Fruit fly (Drosophila melanogaster) whole organism, prepupa: ENCODE measurements around the gene eIF3h.

ENCODE experiments used
- CG10669 ChIP-seq: fragments of 200-800 bp; sonication (Bioruptor generic); optimal IDR thresholded peaks from 3 replicates; lab custom pipeline; 2018; ENCODE audit warnings: missing biosample characterization, mild to moderate bottlenecking, missing genetic modification characterization, moderate library complexity
- CG11294 ChIP-seq: fragments of 200-800 bp; sonication (Bioruptor generic); IDR thresholded peaks from 2 replicates; pipeline ENCODE4 v1.3.6; 2022; ENCODE audit warnings: missing biosample characterization, missing genetic modification characterization
- CG11762 ChIP-seq: fragments of 200-800 bp; sonication (Bioruptor generic); optimal IDR thresholded peaks from 3 replicates; lab custom pipeline; 2016; ENCODE audit warnings: missing biosample characterization, missing genetic modification characterization; ENCODE audit not compliant: insufficient read depth
- CG11902 ChIP-seq: fragments of 200-800 bp; sonication (Bioruptor generic); optimal IDR thresholded peaks from 3 replicates; lab custom pipeline; 2016; ENCODE audit warnings: missing biosample characterization, missing genetic modification characterization
- CG15336 ChIP-seq: fragments of 200-800 bp; sonication (Bioruptor generic); IDR thresholded peaks from 2 replicates; pipeline ENCODE4 v1.3.6; 2022; ENCODE audit warnings: missing biosample characterization, missing genetic modification characterization
- CG1621 ChIP-seq: fragments of 200-800 bp; sonication (Bioruptor generic); optimal IDR thresholded peaks from 3 replicates; lab custom pipeline; 2018; ENCODE audit warnings: missing biosample characterization, mild to moderate bottlenecking, missing genetic modification characterization
- CG16779 ChIP-seq: fragments of 200-800 bp; sonication (Bioruptor generic); optimal IDR thresholded peaks from 3 replicates; lab custom pipeline; 2017; ENCODE audit warnings: missing biosample characterization, mild to moderate bottlenecking, missing genetic modification characterization
- CG3032 ChIP-seq: fragments of 200-800 bp; optimal IDR thresholded peaks from 2 replicates; lab custom pipeline; 2019; ENCODE audit warnings: missing biosample characterization, mild to moderate bottlenecking, missing genetic modification characterization, moderate library complexity
- CG31627 ChIP-seq: fragments of 200-800 bp; sonication (Bioruptor generic); optimal IDR thresholded peaks from 3 replicates; lab custom pipeline; 2016; ENCODE audit warnings: missing biosample characterization, missing genetic modification characterization
- CG32006 ChIP-seq: fragments of 200-800 bp; sonication (Bioruptor generic); optimal IDR thresholded peaks from 3 replicates; lab custom pipeline; 2017; ENCODE audit warnings: missing biosample characterization, mild to moderate bottlenecking, missing genetic modification characterization
- CG34406 ChIP-seq: fragments of 200-800 bp; sonication (Bioruptor generic); optimal IDR thresholded peaks from 3 replicates; lab custom pipeline; 2016; ENCODE audit warnings: missing biosample characterization, missing genetic modification characterization
- CG3919 ChIP-seq: fragments of 200-800 bp; sonication (Bioruptor generic); optimal IDR thresholded peaks from 3 replicates; lab custom pipeline; 2016; ENCODE audit warnings: missing biosample characterization, missing genetic modification characterization
- CG4318 ChIP-seq: fragments of 200-800 bp; sonication (Bioruptor generic); optimal IDR thresholded peaks from 3 replicates; lab custom pipeline; 2017; ENCODE audit warnings: missing biosample characterization, mild to moderate bottlenecking, missing genetic modification characterization
- CG6163 ChIP-seq: fragments of 200-800 bp; sonication (Bioruptor generic); IDR thresholded peaks from 3 replicates; pipeline ENCODE4 v1.3.6; 2022; ENCODE audit warnings: missing biosample characterization, missing genetic modification characterization
- CG6792 ChIP-seq: fragments of 200-800 bp; sonication (Bioruptor generic); optimal IDR thresholded peaks from 3 replicates; lab custom pipeline; 2016; ENCODE audit warnings: missing biosample characterization, missing genetic modification characterization
- CG6854 ChIP-seq: fragments of 200-800 bp; sonication (Bioruptor generic); optimal IDR thresholded peaks from 2 replicates; lab custom pipeline; 2017; ENCODE audit warnings: missing biosample characterization, mild to moderate bottlenecking, missing genetic modification characterization
- CG7368 ChIP-seq: fragments of 200-800 bp; sonication (Bioruptor generic); optimal IDR thresholded peaks from 3 replicates; lab custom pipeline; 2016; ENCODE audit warnings: missing biosample characterization, missing genetic modification characterization
- CG8119 ChIP-seq: fragments of 200-800 bp; sonication (Bioruptor generic); IDR thresholded peaks from 3 replicates; pipeline ENCODE4 v1.3.6; 2022; ENCODE audit warnings: missing biosample characterization, missing genetic modification characterization
- CG8632 ChIP-seq: fragments of 200-800 bp; sonication (Bioruptor generic); optimal IDR thresholded peaks from 3 replicates; lab custom pipeline; 2016; ENCODE audit warnings: missing biosample characterization, missing genetic modification characterization
- CG9139 ChIP-seq: fragments of 200-800 bp; sonication (Bioruptor generic); optimal IDR thresholded peaks from 3 replicates; lab custom pipeline; 2017; ENCODE audit warnings: missing biosample characterization, mild to moderate bottlenecking, missing genetic modification characterization
- Eip75B ChIP-seq: fragments of 200-800 bp; sonication (Bioruptor generic); optimal IDR thresholded peaks from 3 replicates; lab custom pipeline; 2016; ENCODE audit warnings: missing biosample characterization, missing genetic modification characterization
- Eip78C ChIP-seq: fragments of 200-800 bp; sonication (Bioruptor generic); peaks from one replicate; lab custom pipeline; 2016; ENCODE audit warnings: missing biosample characterization, missing genetic modification characterization
- Eip93F ChIP-seq: fragments of 200-800 bp; sonication (Bioruptor generic); optimal IDR thresholded peaks from 2 replicates; lab custom pipeline; 2016; ENCODE audit warnings: missing biosample characterization, mild to moderate bottlenecking, missing genetic modification characterization
- Ets21C ChIP-seq: fragments of 200-800 bp; sonication (Bioruptor generic); optimal IDR thresholded peaks from 3 replicates; lab custom pipeline; 2016; ENCODE audit warnings: missing biosample characterization, missing genetic modification characterization
- Ets96B ChIP-seq: fragments of 200-800 bp; optimal IDR thresholded peaks from 2 replicates; lab custom pipeline; 2019; ENCODE audit warnings: missing biosample characterization, mild to moderate bottlenecking, missing genetic modification characterization, moderate library complexity
- Hr38 ChIP-seq: sonication (Bioruptor generic); optimal IDR thresholded peaks from 2 replicates; lab custom pipeline; 2016; ENCODE audit warnings: missing biosample characterization, missing genetic modification characterization
- Hr39 ChIP-seq: fragments of 200-800 bp; sonication (Bioruptor generic); optimal IDR thresholded peaks from 2 replicates; lab custom pipeline; 2016; ENCODE audit warnings: missing biosample characterization, missing genetic modification characterization
- Hr4 ChIP-seq: fragments of 200-800 bp; sonication (Bioruptor generic); optimal IDR thresholded peaks from 3 replicates; lab custom pipeline; 2016; ENCODE audit warnings: missing biosample characterization, missing genetic modification characterization
- OdsH ChIP-seq: fragments of 200-800 bp; sonication (Bioruptor generic); optimal IDR thresholded peaks from 3 replicates; lab custom pipeline; 2016; ENCODE audit warnings: missing biosample characterization, missing genetic modification characterization
- Smox ChIP-seq: fragments of 200-800 bp; sonication (Bioruptor generic); optimal IDR thresholded peaks from 3 replicates; lab custom pipeline; 2016; ENCODE audit warnings: missing biosample characterization, missing genetic modification characterization
- Sox102F ChIP-seq: fragments of 200-800 bp; sonication (Bioruptor generic); optimal IDR thresholded peaks from 2 replicates; lab custom pipeline; 2016; ENCODE audit warnings: missing biosample characterization, mild to moderate bottlenecking, missing genetic modification characterization
- Sox15 ChIP-seq: fragments of 200-800 bp; sonication (Bioruptor generic); optimal IDR thresholded peaks from 3 replicates; lab custom pipeline; 2016; ENCODE audit warnings: missing biosample characterization, missing genetic modification characterization
- achi ChIP-seq: fragments of 200-800 bp; sonication (Bioruptor generic); optimal IDR thresholded peaks from 3 replicates; lab custom pipeline; 2016; ENCODE audit warnings: missing biosample characterization, missing genetic modification characterization
- acj6 ChIP-seq: fragments of 200-800 bp; sonication (Bioruptor generic); optimal IDR thresholded peaks from 3 replicates; lab custom pipeline; 2016; ENCODE audit warnings: missing biosample characterization, missing genetic modification characterization
- cyc ChIP-seq: fragments of 200-800 bp; sonication (Bioruptor generic); optimal IDR thresholded peaks from 3 replicates; lab custom pipeline; 2016; ENCODE audit warnings: missing biosample characterization, missing genetic modification characterization
- dac ChIP-seq: fragments of 200-800 bp; sonication (Bioruptor generic); optimal IDR thresholded peaks from 2 replicates; lab custom pipeline; 2017; ENCODE audit warnings: missing biosample characterization, mild to moderate bottlenecking, missing genetic modification characterization
- dsx ChIP-seq: fragments of 200-800 bp; optimal IDR thresholded peaks from 3 replicates; lab custom pipeline; 2019; ENCODE audit warnings: missing biosample characterization, mild to moderate bottlenecking, missing genetic modification characterization, moderate library complexity; ENCODE audit not compliant: poor library complexity, severe bottlenecking
- esn ChIP-seq: fragments of 200-800 bp; sonication (Bioruptor generic); optimal IDR thresholded peaks from 2 replicates; lab custom pipeline; 2016; ENCODE audit warnings: missing biosample characterization, mild to moderate bottlenecking, missing genetic modification characterization, moderate library complexity
- fd59A ChIP-seq: fragments of 200-800 bp; sonication (Bioruptor generic); optimal IDR thresholded peaks from 2 replicates; lab custom pipeline; 2017; ENCODE audit warnings: missing biosample characterization, mild to moderate bottlenecking, missing genetic modification characterization, missing genetic modification reagents
- fd85E ChIP-seq: fragments of 200-800 bp; sonication (Bioruptor generic); optimal IDR thresholded peaks from 3 replicates; lab custom pipeline; 2016; ENCODE audit warnings: missing biosample characterization, missing genetic modification characterization
- fkh ChIP-seq: fragments of 200-800 bp; sonication (Bioruptor generic); optimal IDR thresholded peaks from 3 replicates; lab custom pipeline; 2017; ENCODE audit warnings: missing biosample characterization, mild to moderate bottlenecking, missing genetic modification characterization, moderate library complexity
- net ChIP-seq: fragments of 200-800 bp; sonication (Bioruptor generic); optimal IDR thresholded peaks from 3 replicates; lab custom pipeline; 2016; ENCODE audit warnings: missing biosample characterization, missing genetic modification characterization
- pdm3 ChIP-seq: fragments of 200-800 bp; sonication (Bioruptor generic); optimal IDR thresholded peaks from 3 replicates; lab custom pipeline; 2016; ENCODE audit warnings: missing biosample characterization, missing genetic modification characterization
- salr ChIP-seq, 2 experiments: fragments of 200-800 bp; sonication (Bioruptor generic); optimal IDR thresholded peaks; 3 replicates each; lab custom pipeline; 2016 to 2018; ENCODE audit warnings: missing biosample characterization in 2 of 2, missing genetic modification characterization in 2 of 2, mild to moderate bottlenecking in 1 of 2
- spab ChIP-seq: fragments of 200-800 bp; sonication (Bioruptor generic); optimal IDR thresholded peaks from 2 replicates; lab custom pipeline; 2017; ENCODE audit warnings: missing biosample characterization, mild to moderate bottlenecking, missing genetic modification characterization, missing genetic modification reagents
- ss ChIP-seq, 2 experiments: fragments of 200-800 bp; sonication (Bioruptor generic); optimal IDR thresholded peaks; 2 replicates in 1 of 2; 3 replicates in 1 of 2; lab custom pipeline; 2017 to 2018; ENCODE audit warnings: mild to moderate bottlenecking in 2 of 2, missing biosample characterization in 2 of 2, missing genetic modification characterization in 2 of 2, moderate library complexity in 1 of 2
- svp ChIP-seq: fragments of 200-800 bp; sonication (Bioruptor generic); peaks from one replicate; lab custom pipeline; 2016; ENCODE audit warnings: missing biosample characterization, missing genetic modification characterization
- topi ChIP-seq: fragments of 200-800 bp; sonication (Bioruptor generic); optimal IDR thresholded peaks from 3 replicates; lab custom pipeline; 2016; ENCODE audit warnings: missing biosample characterization, missing genetic modification characterization

The eIF3h gene

dm6 chr2L:5010784-5011260 lies 42.1 kb downstream of the eIF3h start, which contains the start of the genes CG31917, Tfb5 and SelT (continued):
- TF ChIP-seq Hr38, result no peak
- TF ChIP-seq cyc (GFP tag; lab: Kevin White, UChicago), result peak; percentile 58
- peak; percentile 31 for TF ChIP-seq Sox15 (GFP tag; lab: Kevin White, UChicago)
- TF ChIP-seq CG16779 (tag; lab: Kevin White, UChicago), result no peak
- TF ChIP-seq svp (GFP tag; lab: Kevin White, UChicago), result peak; percentile 86
- TF ChIP-seq Ets96B (tag; lab: Kevin White, UChicago), result peak; percentile 52
- TF ChIP-seq, all 60 proteins: peak for 20

- no peak for TF ChIP-seq CG9139
- TF ChIP-seq Ets21C (GFP tag; lab: Kevin White, UChicago), result no peak
- no peak for TF ChIP-seq CG6163 (GFP tag; lab: Robert Waterston, UW)
- peak; percentile 17 for TF ChIP-seq CG3032
- no peak for TF ChIP-seq pdm3 (GFP tag; lab: Kevin White, UChicago)
- no peak for TF ChIP-seq CG11762 (GFP tag; lab: Kevin White, UChicago)
- no peak for TF ChIP-seq Hr39 (GFP tag; lab: Kevin White, UChicago)
- TF ChIP-seq spab (GFP tag; lab: Kevin White, UChicago), result no peak
- no peak for TF ChIP-seq CG11294 (GFP tag; lab: Robert Waterston, UW)
- TF ChIP-seq esn, result peak; percentile 54
- no peak for TF ChIP-seq Eip75B (GFP tag; lab: Kevin White, UChicago)
- TF ChIP-seq dsx (GFP tag; lab: Kevin White, UChicago), result peak; percentile 4
- no peak for TF ChIP-seq Hr4
- TF ChIP-seq ss (GFP tag; optimal IDR thresholded peaks at IDR 0.05; lab: Kevin White, UChicago), result peak in 1 of 2 experiments; percentile 42
- TF ChIP-seq CG6792 (GFP tag; lab: Kevin White, UChicago), result no peak
- TF ChIP-seq CG3919 (GFP tag; lab: Kevin White, UChicago), result peak; percentile 21
- TF ChIP-seq dac (GFP tag; lab: Kevin White, UChicago), result no peak
- no peak for TF ChIP-seq CG10669 (GFP tag; lab: Kevin White, UChicago)
- peak; percentile 1 for TF ChIP-seq CG16779 (tag; lab: Kevin White, UChicago)
- no peak for TF ChIP-seq CG34406 (GFP tag; lab: Kevin White, UChicago)
- no peak for TF ChIP-seq Sox15 (GFP tag; lab: Kevin White, UChicago)
- TF ChIP-seq salr (GFP tag; optimal IDR thresholded peaks at IDR 0.05; lab: Kevin White, UChicago), result no peak
- no peak for TF ChIP-seq fd59A (GFP tag; lab: Kevin White, UChicago)
- TF ChIP-seq fkh (GFP tag; lab: Kevin White, UChicago), result no peak
- TF ChIP-seq Eip78C (GFP tag; lab: Kevin White, UChicago), result peak; percentile 79
- TF ChIP-seq topi (GFP tag; lab: Kevin White, UChicago), result peak; percentile 12
- no peak for TF ChIP-seq Hr38
- no peak for TF ChIP-seq CG11902 (GFP tag; lab: Kevin White, UChicago)
- no peak for TF ChIP-seq acj6 (GFP tag; lab: Kevin White, UChicago)
- TF ChIP-seq CG15336 (GFP tag; lab: Robert Waterston, UW), result 0 out of 2 replicates have a peak, but pooled peaks have one; percentile 14
- TF ChIP-seq CG6854, result peak; percentile 54
- TF ChIP-seq CG4318 (GFP tag; lab: Kevin White, UChicago), result no peak
- TF ChIP-seq CG7368 (GFP tag; lab: Kevin White, UChicago), result no peak
- no peak for TF ChIP-seq Eip93F
- no peak for TF ChIP-seq fd85E
- no peak for TF ChIP-seq net (GFP tag; lab: Kevin White, UChicago)
- peak; percentile 2 for TF ChIP-seq CG1621 (tag; lab: Kevin White, UChicago)
- no peak for TF ChIP-seq Sox102F (GFP tag; lab: Kevin White, UChicago)
- TF ChIP-seq CG8632 (GFP tag; lab: Kevin White, UChicago), result no peak
- no peak for TF ChIP-seq OdsH (GFP tag; lab: Kevin White, UChicago)
- TF ChIP-seq achi (GFP tag; lab: Kevin White, UChicago), result no peak
- TF ChIP-seq CG31627 (GFP tag; lab: Kevin White, UChicago), result no peak
- no peak for TF ChIP-seq Smox (GFP tag; lab: Kevin White, UChicago)
- TF ChIP-seq CG8119 (GFP tag; lab: Robert Waterston, UW), result no peak
- TF ChIP-seq CG32006 (GFP tag; lab: Kevin White, UChicago), result no peak
These were observed 43.4 kb downstream of the eIF3h start, which contains the start of gene Rtnl1 for dm6 chr2L:5009306-5010030. TSS of gene Rtnl1 (minus strand) at chr2L:5009720.
